Fruit fly (Drosophila melanogaster): ENCODE results near the gene Stam.

Gene Stam

DNA sequence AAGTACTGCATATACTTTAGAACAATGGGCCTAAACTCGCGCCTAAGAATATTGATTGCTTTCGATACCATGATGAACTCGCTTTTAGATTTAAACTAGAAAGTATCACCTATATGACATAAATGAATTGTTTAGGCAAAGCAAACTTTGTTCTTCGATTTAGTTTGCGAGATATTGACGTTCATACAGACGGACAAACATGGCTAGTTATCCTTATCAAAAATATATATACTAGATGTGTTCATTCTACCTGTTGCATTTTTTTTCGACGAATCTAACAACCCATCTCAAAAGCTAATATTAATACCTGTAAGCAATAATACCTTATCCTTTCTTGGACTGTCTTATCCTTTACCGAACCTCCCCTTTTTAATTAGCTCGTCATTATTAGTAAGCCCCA lies 43.3 kb downstream of the Stam start, which contains the start of gene CG14070:
TSS of gene CG14070 (minus strand) at position 101 of the 400 bp plus-strand sequence.
- no peak for TF ChIP-seq MTF-1 (GFP tag; optimal IDR thresholded peaks at IDR 0.05; ENCODE audit: borderline replicate concordance)
- TF ChIP-seq CG12155 (GFP tag; optimal IDR thresholded peaks at IDR 0.05): no peak
- TF ChIP-seq Eip74EF (GFP tag; optimal IDR thresholded peaks at IDR 0.05): no peak
- no peak for TF ChIP-seq br (optimal IDR thresholded peaks at IDR 0.05)
- TF ChIP-seq org-1 (GFP tag; optimal IDR thresholded peaks at IDR 0.05): no peak
- no peak for TF ChIP-seq CG9437 (GFP tag; optimal IDR thresholded peaks at IDR 0.05)
- no peak for TF ChIP-seq NK7.1 (GFP tag; optimal IDR thresholded peaks at IDR 0.05)
- no peak for TF ChIP-seq pros (GFP tag; optimal IDR thresholded peaks at IDR 0.05)
- TF ChIP-seq wek (GFP tag; optimal IDR thresholded peaks at IDR 0.05): no peak
- no peak for TF ChIP-seq CG4730 (GFP tag; IDR thresholded peaks at IDR 0.05)
- TF ChIP-seq CG7987 (GFP tag; optimal IDR thresholded peaks at IDR 0.05): no peak
- TF ChIP-seq CG18619 (GFP tag; optimal IDR thresholded peaks at IDR 0.05): no peak
- no peak for TF ChIP-seq her (GFP tag; optimal IDR thresholded peaks at IDR 0.05)
- TF ChIP-seq CG4854 (GFP tag; optimal IDR thresholded peaks at IDR 0.05): no peak

DNA sequence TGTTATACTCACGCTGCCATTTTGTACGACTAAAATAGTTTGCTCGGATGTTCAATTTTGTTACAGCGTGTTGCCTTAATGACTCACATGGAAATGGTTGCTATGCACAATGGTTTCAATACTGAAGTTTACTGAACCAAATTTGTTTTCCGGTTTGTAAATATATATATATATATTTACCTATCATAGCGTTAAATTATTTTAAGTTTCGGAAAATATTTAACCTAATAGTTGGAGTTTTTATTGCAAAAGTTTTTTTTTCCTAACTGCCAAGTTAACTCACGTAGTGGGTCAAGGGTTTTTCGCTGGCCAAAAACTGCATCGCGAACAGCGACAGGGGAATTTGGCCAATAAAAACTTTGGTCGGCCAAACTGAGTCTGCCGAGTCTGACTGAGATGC lies 50.5 kb downstream of the Stam start, which contains the start of gene CG7309:
TSS of gene CG7309 (minus strand) at position 101 of the 400 bp plus-strand sequence.
- TF ChIP-seq CG6175 (GFP tag; IDR thresholded peaks at IDR 0.05) (no peak), Awh (GFP tag; IDR thresholded peaks at IDR 0.05) (no peak), psq (GFP tag; optimal IDR thresholded peaks at IDR 0.05) (no peak), hb (GFP tag; IDR thresholded peaks at IDR 0.05; ENCODE audit: partially characterized antibody) (no peak), chif (GFP tag; optimal IDR thresholded peaks at IDR 0.05) (no peak), CG12769 (tag; optimal IDR thresholded peaks at IDR 0.05) (no peak), Oli (tag; optimal IDR thresholded peaks at IDR 0.05) (no peak), CG14710 (tag; optimal IDR thresholded peaks at IDR 0.05) (no peak), slou (GFP tag; optimal IDR thresholded peaks at IDR 0.05) (no peak)

DNA sequence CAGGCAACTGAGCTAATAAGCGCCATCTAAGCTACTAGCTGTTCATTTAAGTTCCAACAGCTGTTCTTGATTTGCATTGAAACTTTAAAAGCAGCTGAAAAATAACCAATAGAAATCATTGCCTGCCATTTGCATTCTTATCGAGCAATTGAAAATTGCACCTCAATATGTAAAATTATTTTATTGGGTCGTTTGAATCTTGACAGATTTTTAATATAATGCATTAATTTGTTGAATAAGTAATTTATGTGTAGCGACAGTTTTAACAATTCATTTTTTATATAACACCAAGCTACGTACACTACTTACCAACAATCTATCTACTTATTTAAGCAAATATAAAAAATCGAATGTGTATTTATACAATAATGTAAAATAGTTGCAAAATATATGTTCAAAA lies 52.2 kb downstream of the Stam start, which contains the start of gene CG14069:
TSS of gene CG14069 (minus strand) at position 101 of the 400 bp plus-strand sequence.
- TF ChIP-seq CG6813 (GFP tag; optimal IDR thresholded peaks at IDR 0.05): no peak
- no peak for TF ChIP-seq MESR4 (GFP tag; optimal IDR thresholded peaks at IDR 0.05)
- TF ChIP-seq Mrtf (GFP tag; IDR thresholded peaks at IDR 0.05): no peak
- TF ChIP-seq CG11085 (GFP tag; IDR thresholded peaks at IDR 0.05): no peak
- no peak for TF ChIP-seq C15 (GFP tag; IDR thresholded peaks at IDR 0.05)
- no peak for TF ChIP-seq CG16815 (GFP tag; optimal IDR thresholded peaks at IDR 0.05)
- TF ChIP-seq H2.0 (GFP tag; IDR thresholded peaks at IDR 0.05): no peak
- no peak for TF ChIP-seq chinmo (GFP tag; IDR thresholded peaks at IDR 0.05; ENCODE audit: partially characterized antibody)
- no peak for TF ChIP-seq ato (GFP tag; IDR thresholded peaks at IDR 0.05; ENCODE audit: partially characterized antibody)
- no peak for TF ChIP-seq CTCF (GFP tag; optimal IDR thresholded peaks at IDR 0.05)
- TF ChIP-seq CG15696 (tag; optimal IDR thresholded peaks at IDR 0.05): no peak
- no peak for TF ChIP-seq chif (GFP tag; optimal IDR thresholded peaks at IDR 0.05)
- TF ChIP-seq HmgD (GFP tag; optimal IDR thresholded peaks at IDR 0.05): no peak
- TF ChIP-seq CG3995 (GFP tag; optimal IDR thresholded peaks at IDR 0.05): no peak
- TF ChIP-seq D (optimal IDR thresholded peaks at IDR 0.05): no peak
- TF ChIP-seq D (GFP tag; optimal IDR thresholded peaks at IDR 0.05): no peak
